Worm (Caenorhabditis elegans): ENCODE measurements around the gene Y62E10A.23.

Y62E10A.23 gene

DNA sequence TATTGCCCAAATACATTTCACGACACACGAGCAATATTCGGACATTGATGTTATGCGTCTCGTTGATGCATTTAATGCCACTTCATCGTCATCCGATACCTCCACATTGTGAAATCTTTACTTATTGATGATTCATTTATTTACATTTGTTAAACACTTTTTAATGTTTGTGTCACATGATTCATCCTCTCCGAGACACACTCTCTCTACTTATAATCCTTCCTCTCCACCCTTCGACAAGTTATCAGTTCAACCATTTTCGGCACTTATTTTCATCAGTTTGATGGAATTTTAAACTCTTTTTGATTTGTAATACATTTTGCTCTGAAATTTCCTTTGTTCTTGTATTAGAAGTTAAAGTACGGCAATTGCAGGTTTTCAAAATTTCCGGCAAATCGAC, 40.0 kb upstream of the Y62E10A.23 start:
- TF ChIP-seq pqm-1 (tag; optimal IDR thresholded peaks at IDR 0.05): peak; percentile 64
- TF ChIP-seq fos-1 (tag; optimal IDR thresholded peaks at IDR 0.05): peak; percentile 36
- TF ChIP-seq jun-1 (tag; optimal IDR thresholded peaks at IDR 0.05): peak; percentile 85
- TF ChIP-seq sea-2 (GFP tag; optimal IDR thresholded peaks at IDR 0.05): no peak
- no peak for TF ChIP-seq nfya-1 (tag; optimal IDR thresholded peaks at IDR 0.05; ENCODE audit: insufficient read depth)
- no peak for TF ChIP-seq egl-27 (tag; optimal IDR thresholded peaks at IDR 0.05)
- no peak for TF ChIP-seq aly-2 (tag; optimal IDR thresholded peaks at IDR 0.05)
- peak; percentile 66 for TF ChIP-seq elt-2 (tag; optimal IDR thresholded peaks at IDR 0.05)
- TF ChIP-seq nhr-12 (tag; optimal IDR thresholded peaks at IDR 0.05): no peak
- no peak for TF ChIP-seq unc-62 (GFP tag; optimal IDR thresholded peaks at IDR 0.05)
- TF ChIP-seq nhr-23 (tag; optimal IDR thresholded peaks at IDR 0.05): no peak
- TF ChIP-seq nhr-28 (tag; optimal IDR thresholded peaks at IDR 0.05): no peak
- peak; percentile 99 for TF ChIP-seq pha-4 (tag; optimal IDR thresholded peaks at IDR 0.05)
- TF ChIP-seq egl-5 (tag; optimal IDR thresholded peaks at IDR 0.05): no peak
- TF ChIP-seq nhr-67 (tag; optimal IDR thresholded peaks at IDR 0.05): no peak
- no peak for TF ChIP-seq elt-3 (tag; optimal IDR thresholded peaks at IDR 0.05)

DNA sequence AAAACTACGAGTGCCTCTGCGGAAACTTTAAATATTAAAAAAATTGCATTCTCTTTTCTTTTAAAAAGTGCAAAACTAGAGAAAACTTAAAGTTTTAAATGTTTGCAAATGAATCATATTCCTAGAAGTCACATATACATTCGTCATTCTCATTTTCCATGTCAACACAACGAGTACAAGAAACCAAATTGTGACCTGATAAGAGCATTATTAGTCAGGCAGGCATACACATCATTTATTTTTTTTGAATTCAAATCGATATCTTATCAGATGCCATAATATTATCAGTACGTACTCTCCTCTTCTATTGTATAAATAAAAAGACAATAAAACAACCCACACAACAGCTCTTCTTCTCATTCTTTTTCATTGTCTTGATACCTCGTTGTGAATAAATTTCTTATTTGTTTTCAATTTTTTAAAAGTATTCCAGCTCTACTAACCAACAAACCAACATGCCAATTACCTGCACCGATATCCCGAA, 38.9 kb upstream of the Y62E10A.23 start, which contains the start of gene W02A2.9:
Gene W02A2.9, plus strand, starts transcription at position 434 of the 484 bp plus-strand sequence.
- TF ChIP-seq tbx-2 (tag; optimal IDR thresholded peaks at IDR 0.05): no peak
- peak; percentile 99 for TF ChIP-seq pqm-1 (tag; optimal IDR thresholded peaks at IDR 0.05)
- TF ChIP-seq fkh-2 (tag; optimal IDR thresholded peaks at IDR 0.05): no peak
- TF ChIP-seq ceh-82 (tag; optimal IDR thresholded peaks at IDR 0.05): no peak
- no peak for TF ChIP-seq nhr-12 (tag; optimal IDR thresholded peaks at IDR 0.05)
- TF ChIP-seq pha-4 (tag; optimal IDR thresholded peaks at IDR 0.05): peak; percentile 87
- TF ChIP-seq hmg-11 (tag; optimal IDR thresholded peaks at IDR 0.05): no peak
- no peak for TF ChIP-seq ceh-16 (tag; optimal IDR thresholded peaks at IDR 0.05)
- no peak for TF ChIP-seq sea-2 (GFP tag; optimal IDR thresholded peaks at IDR 0.05)
- TF ChIP-seq jun-1 (tag; optimal IDR thresholded peaks at IDR 0.05): peak; percentile 60
- TF ChIP-seq unc-62 (GFP tag; optimal IDR thresholded peaks at IDR 0.05): no peak
- no peak for TF ChIP-seq ZK546.5 (tag; optimal IDR thresholded peaks at IDR 0.05)
- TF ChIP-seq skn-1 (tag; optimal IDR thresholded peaks at IDR 0.05): no peak
- TF ChIP-seq elt-2 (tag; optimal IDR thresholded peaks at IDR 0.05): peak; percentile 89
- TF ChIP-seq R02D3.7 (tag; optimal IDR thresholded peaks at IDR 0.05): no peak
- TF ChIP-seq nhr-11 (tag; optimal IDR thresholded peaks at IDR 0.05): no peak
- no peak for TF ChIP-seq nhr-237 (tag; optimal IDR thresholded peaks at IDR 0.05)

DNA sequence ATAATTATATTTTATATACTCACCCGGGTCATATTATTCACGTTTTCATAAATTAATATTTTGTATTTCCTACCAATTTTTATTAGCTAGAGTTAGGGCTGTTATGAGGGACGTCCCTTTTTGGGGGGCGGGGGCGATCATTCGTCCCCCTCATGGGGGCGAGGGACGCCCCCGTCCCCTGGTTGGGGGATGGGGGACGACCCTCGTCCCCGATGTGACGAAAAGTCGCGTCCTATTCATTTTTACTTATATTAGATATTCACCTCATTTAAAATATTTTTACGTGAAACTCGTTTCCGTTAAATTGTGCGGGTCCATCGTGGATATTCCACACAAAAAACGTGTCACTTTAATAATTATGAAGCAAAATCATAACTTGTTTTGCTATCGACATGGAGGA, 37.5 kb upstream of the Y62E10A.23 start, which contains the start of gene W02A2.12:
Gene W02A2.12, minus strand, starts transcription at position 240 of the 400 bp plus-strand sequence.
- no peak for TF ChIP-seq fkh-2 (tag; optimal IDR thresholded peaks at IDR 0.05)
- TF ChIP-seq lsy-12 (tag; optimal IDR thresholded peaks at IDR 0.05): no peak
- TF ChIP-seq ztf-11 (tag; optimal IDR thresholded peaks at IDR 0.05): no peak
- no peak for TF ChIP-seq lin-15B (tag; optimal IDR thresholded peaks at IDR 0.05)
- no peak for TF ChIP-seq ceh-28 (tag; optimal IDR thresholded peaks at IDR 0.05)

DNA sequence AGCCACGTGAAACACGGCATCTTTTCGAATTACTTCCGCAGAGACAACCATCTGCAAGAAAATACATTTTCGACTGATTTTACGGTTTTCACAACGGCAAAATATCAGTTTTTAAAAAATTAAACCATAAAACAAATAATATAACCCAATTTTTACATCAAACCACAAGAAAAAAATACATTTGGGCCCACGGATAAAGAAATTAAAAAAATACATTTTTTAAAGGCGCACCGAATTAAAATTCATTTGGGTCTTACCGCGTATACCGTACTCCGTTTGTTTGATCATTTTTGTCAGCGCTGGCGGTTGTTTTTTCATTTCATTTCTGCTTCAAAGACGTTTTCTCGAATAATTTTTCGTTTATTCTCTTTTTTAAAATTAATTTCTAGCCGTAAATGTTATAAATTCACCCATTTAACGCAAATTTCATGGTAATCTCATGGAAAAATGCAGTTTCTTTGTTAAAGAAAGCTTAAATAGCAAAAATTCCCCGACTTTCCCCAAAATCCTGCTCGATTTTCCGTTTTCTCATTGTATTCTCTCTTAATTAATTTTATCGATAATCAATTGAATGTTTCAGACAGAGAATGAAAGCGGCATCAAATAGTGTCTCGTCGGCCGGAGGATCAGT, 32.9 kb upstream of the Y62E10A.23 start, which contains the start of the genes rec-8 and mex-5:
Gene rec-8, minus strand, starts transcription at position 51 of the 631 bp plus-strand sequence.
Gene mex-5, plus strand, starts transcription at position 581 of the 631 bp plus-strand sequence.
- TF ChIP-seq nfya-1 (tag; optimal IDR thresholded peaks at IDR 0.05; ENCODE audit: insufficient read depth): no peak
- TF ChIP-seq egl-27 (tag; optimal IDR thresholded peaks at IDR 0.05): no peak
- TF ChIP-seq elt-1 (tag; optimal IDR thresholded peaks at IDR 0.05): peak; percentile 80

DNA sequence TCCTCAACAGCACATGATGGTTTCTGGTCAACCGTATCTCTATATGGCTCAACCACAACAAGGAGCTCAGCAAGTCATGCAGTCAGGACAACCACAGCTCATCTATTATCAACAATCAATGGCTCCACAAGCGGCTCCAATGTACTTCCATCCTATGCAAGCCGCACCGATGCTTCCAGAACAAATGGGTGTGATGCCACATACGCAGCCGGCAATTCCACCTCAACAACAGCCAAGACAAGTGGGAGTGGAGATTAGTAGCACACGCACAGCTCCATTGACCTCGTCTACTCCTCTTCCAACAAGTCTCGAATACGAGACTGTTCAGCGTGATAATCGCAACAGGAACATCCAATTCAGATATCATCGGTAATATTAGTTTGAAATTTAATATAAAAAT, 32.1 kb upstream of the Y62E10A.23 start:
- TF ChIP-seq snpc-4 (tag; optimal IDR thresholded peaks at IDR 0.05) (no peak), sea-2 (GFP tag; optimal IDR thresholded peaks at IDR 0.05) (no peak), elt-3 (tag; optimal IDR thresholded peaks at IDR 0.05) (no peak), ztf-11 (tag; optimal IDR thresholded peaks at IDR 0.05) (no peak), eor-1 (tag; optimal IDR thresholded peaks at IDR 0.05) (no peak), elt-1 (tag; optimal IDR thresholded peaks at IDR 0.05) (no peak), nhr-23 (tag; optimal IDR thresholded peaks at IDR 0.05) (no peak)
